Fruit fly (Drosophila melanogaster) S2 (cell line): Measurements from ENCODE around the gene CG4424.

ENCODE experiments used
- CG8478 ChIP-seq: fragments of >200 bp; optimal IDR thresholded peaks from 2 replicates; lab custom pipeline; 2018
- CTCF ChIP-seq, 2 experiments: fragments of >200 bp; optimal IDR thresholded peaks; 2 replicates each; lab custom pipeline; 2018

DNA sequence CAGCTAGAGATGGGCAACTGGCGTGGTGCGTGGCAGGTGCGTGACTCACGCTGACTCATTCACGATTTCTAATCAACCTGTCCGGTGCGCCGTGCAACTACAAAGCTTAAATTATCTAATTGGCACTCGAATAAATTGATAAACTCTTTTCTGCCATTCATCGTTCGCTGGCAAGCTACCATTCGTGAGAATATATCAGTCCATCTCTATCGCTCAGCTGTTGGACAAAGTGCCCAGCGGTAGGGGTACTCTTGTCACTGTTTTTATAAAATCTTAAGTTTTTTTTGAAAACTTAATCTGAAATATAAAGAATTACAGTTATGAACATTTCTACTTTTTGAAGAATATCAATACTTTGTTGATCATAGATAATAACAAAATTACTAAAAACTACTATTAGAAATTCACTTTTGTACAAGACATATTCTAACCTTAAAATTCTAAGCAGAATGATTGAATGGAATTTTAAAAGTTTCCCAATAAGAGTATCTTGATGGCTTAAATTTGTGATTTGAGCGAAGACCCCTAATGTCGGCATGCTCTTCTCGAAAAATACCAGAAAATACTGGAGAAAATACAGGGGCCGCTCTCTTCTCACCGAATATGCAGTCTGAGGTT is 6.6 kb downstream of the CG4424 start, which contains the start of the genes PIG-L and psidin:
- TF ChIP-seq CG8478 (lab: Kevin White, UChicago) (no peak), CTCF (optimal IDR thresholded peaks at IDR 0.05; lab: Kevin White, UChicago) (no peak)
